Fruit fly (Drosophila melanogaster) whole organism, embryonic: ENCODE data around the gene CG14696.
A peak's percentile ranks its signal among the peaks of the same experiment; 100 is the strongest.

Experiments
- B-H2 ChIP-seq: fragments of 200-800 bp; sonication (Bioruptor generic); optimal IDR thresholded peaks from 2 replicates; lab custom pipeline; 2018; ENCODE audit warnings: missing biosample characterization, mild to moderate bottlenecking, missing genetic modification characterization
- Bgb ChIP-seq: fragments of 200-800 bp; sonication (Bioruptor generic); IDR thresholded peaks from 2 replicates; pipeline ENCODE4 v1.3.6; 2022; ENCODE audit warnings: missing biosample characterization, missing genetic modification characterization; ENCODE audit not compliant: partially characterized antibody
- CG10274 ChIP-seq: fragments of 200-800 bp; sonication (Bioruptor generic); optimal IDR thresholded peaks from 3 replicates; lab custom pipeline; 2017; ENCODE audit warnings: missing biosample characterization, mild to moderate bottlenecking, missing genetic modification characterization
- CG10565 ChIP-seq: fragments of 200-800 bp; sonication (Bioruptor generic); optimal IDR thresholded peaks from 3 replicates; lab custom pipeline; 2016; ENCODE audit warnings: missing biosample characterization, mild to moderate bottlenecking, missing genetic modification characterization
- CG12299 ChIP-seq: fragments of 200-800 bp; sonication (Bioruptor generic); optimal IDR thresholded peaks from 2 replicates; lab custom pipeline; 2018; ENCODE audit warnings: missing biosample characterization, mild to moderate bottlenecking, missing genetic modification characterization
- CG12744 ChIP-seq: fragments of 200-800 bp; sonication (Bioruptor generic); optimal IDR thresholded peaks from 2 replicates; lab custom pipeline; 2016; ENCODE audit warnings: missing biosample characterization, missing genetic modification characterization
- CG16815 ChIP-seq: fragments of 200-800 bp; sonication (Bioruptor generic); optimal IDR thresholded peaks from 3 replicates; lab custom pipeline; 2017; ENCODE audit warnings: missing biosample characterization, mild to moderate bottlenecking, missing genetic modification characterization
- CG17186 ChIP-seq: fragments of 200-800 bp; sonication (Bioruptor generic); optimal IDR thresholded peaks from 3 replicates; lab custom pipeline; 2017; ENCODE audit warnings: missing biosample characterization, missing genetic modification reagents, missing genetic modification characterization
- CG17568 ChIP-seq: fragments of 200-800 bp; sonication (Bioruptor generic); optimal IDR thresholded peaks from 2 replicates; lab custom pipeline; 2018; ENCODE audit warnings: missing biosample characterization, mild to moderate bottlenecking, missing genetic modification characterization, moderate library complexity
- CG18619 ChIP-seq: fragments of 200-800 bp; sonication (Bioruptor generic); optimal IDR thresholded peaks from 3 replicates; lab custom pipeline; 2017; ENCODE audit warnings: missing biosample characterization, mild to moderate bottlenecking, missing genetic modification characterization
- CG2889 ChIP-seq: fragments of 200-800 bp; sonication (Bioruptor generic); IDR thresholded peaks from 3 replicates; pipeline ENCODE4 v1.3.6; 2022; ENCODE audit warnings: missing biosample characterization, missing genetic modification characterization
- CG32772 ChIP-seq: fragments of 200-800 bp; sonication (Bioruptor generic); IDR thresholded peaks from 2 replicates; pipeline ENCODE4 v1.3.6; 2022; ENCODE audit warnings: missing biosample characterization, missing genetic modification characterization
- CG34422 ChIP-seq: fragments of 200-800 bp; sonication (Bioruptor generic); IDR thresholded peaks from 3 replicates; pipeline ENCODE4 v1.3.6; 2022; ENCODE audit warnings: missing biosample characterization, missing genetic modification characterization
- CG6254 ChIP-seq: fragments of 200-800 bp; sonication (Bioruptor generic); optimal IDR thresholded peaks from 3 replicates; lab custom pipeline; 2017; ENCODE audit warnings: mild to moderate bottlenecking, missing biosample characterization, missing genetic modification reagents, missing genetic modification characterization
- CG6854 ChIP-seq: fragments of 200-800 bp; sonication (Bioruptor generic); optimal IDR thresholded peaks from 3 replicates; lab custom pipeline; 2017; ENCODE audit warnings: missing biosample characterization, mild to moderate bottlenecking, missing genetic modification characterization
- CG8478 ChIP-seq: fragments of >200 bp; optimal IDR thresholded peaks from 2 replicates; lab custom pipeline; 2018
- CG8924 ChIP-seq: fragments of 200-800 bp; optimal IDR thresholded peaks from 3 replicates; lab custom pipeline; 2019; ENCODE audit warnings: missing biosample characterization, mild to moderate bottlenecking, missing genetic modification characterization, moderate library complexity
- CG9797 ChIP-seq: fragments of 200-800 bp; sonication (Bioruptor generic); optimal IDR thresholded peaks from 3 replicates; lab custom pipeline; 2018; ENCODE audit warnings: missing biosample characterization, mild to moderate bottlenecking, missing genetic modification characterization
- CrebB ChIP-seq: fragments of 200-800 bp; sonication (Bioruptor generic); optimal IDR thresholded peaks from 3 replicates; lab custom pipeline; 2018; ENCODE audit warnings: missing biosample characterization, mild to moderate bottlenecking, missing genetic modification characterization
- Dip2 ChIP-seq: fragments of 200-800 bp; sonication (Bioruptor generic); IDR thresholded peaks from 2 replicates; pipeline ENCODE4 v1.3.6; 2022; ENCODE audit warnings: missing biosample characterization, missing genetic modification characterization
- Doc3 ChIP-seq: fragments of 200-800 bp; sonication (Bioruptor generic); IDR thresholded peaks from 3 replicates; pipeline ENCODE4 v1.3.6; 2022; ENCODE audit warnings: missing biosample characterization, missing genetic modification characterization; ENCODE audit not compliant: partially characterized antibody
- Fer3 ChIP-seq: fragments of 200-800 bp; sonication (Bioruptor generic); optimal IDR thresholded peaks from 2 replicates; lab custom pipeline; 2018; ENCODE audit warnings: missing biosample characterization, mild to moderate bottlenecking, missing genetic modification characterization, moderate library complexity
- HHEX ChIP-seq: fragments of 200-800 bp; sonication (Bioruptor generic); optimal IDR thresholded peaks from 3 replicates; lab custom pipeline; 2017; ENCODE audit warnings: missing biosample characterization, mild to moderate bottlenecking, missing genetic modification characterization, missing genetic modification reagents
- HLHmδ ChIP-seq: fragments of 200-800 bp; sonication (Bioruptor generic); optimal IDR thresholded peaks from 2 replicates; lab custom pipeline; 2018; ENCODE audit warnings: missing biosample characterization, mild to moderate bottlenecking, missing genetic modification characterization, moderate library complexity
- Hmx ChIP-seq: fragments of 200-800 bp; sonication (Bioruptor generic); optimal IDR thresholded peaks from 2 replicates; lab custom pipeline; 2016; ENCODE audit warnings: missing biosample characterization, missing genetic modification characterization
- Hr39 ChIP-seq: fragments of >200 bp; optimal IDR thresholded peaks from 2 replicates; lab custom pipeline; 2017
- Myb ChIP-seq: fragments of 200-800 bp; sonication (Bioruptor generic); optimal IDR thresholded peaks from 2 replicates; lab custom pipeline; 2016; ENCODE audit warnings: missing biosample characterization, missing genetic modification characterization
- NC2α ChIP-seq: fragments of 200-800 bp; sonication (Bioruptor generic); optimal IDR thresholded peaks from 2 replicates; lab custom pipeline; 2016; ENCODE audit warnings: missing biosample characterization, missing genetic modification characterization
- TFAM ChIP-seq: fragments of 200-800 bp; sonication (Bioruptor generic); optimal IDR thresholded peaks from 2 replicates; lab custom pipeline; 2017; ENCODE audit warnings: missing biosample characterization, missing genetic modification characterization, inconsistent platforms
- Taf1 ChIP-seq: fragments of 200-800 bp; sonication (Bioruptor generic); IDR thresholded peaks from 2 replicates; pipeline ENCODE4 v1.3.6; 2022; ENCODE audit warnings: missing biosample characterization, missing genetic modification characterization
- Xrp1 ChIP-seq: fragments of 200-800 bp; sonication (Bioruptor generic); IDR thresholded peaks from 2 replicates; pipeline ENCODE4 v1.3.6; 2022; ENCODE audit warnings: missing biosample characterization, missing genetic modification characterization
- aop ChIP-seq: fragments of 200-800 bp; sonication (Bioruptor generic); IDR thresholded peaks from 2 replicates; pipeline ENCODE4 v1.3.6; 2022; ENCODE audit warnings: missing biosample characterization, missing genetic modification characterization
- chn ChIP-seq: fragments of 200-800 bp; sonication (Bioruptor generic); optimal IDR thresholded peaks from 2 replicates; lab custom pipeline; 2016; ENCODE audit warnings: missing biosample characterization, missing genetic modification characterization
- crc ChIP-seq: fragments of 200-800 bp; sonication (Bioruptor generic); optimal IDR thresholded peaks from 2 replicates; lab custom pipeline; 2016; ENCODE audit warnings: missing biosample characterization, missing genetic modification characterization
- da ChIP-seq: fragments of 200-800 bp; sonication (Bioruptor generic); optimal IDR thresholded peaks from 2 replicates; lab custom pipeline; 2016; ENCODE audit warnings: missing biosample characterization, missing genetic modification characterization
- dpn ChIP-seq, 2 experiments: fragments of 200-800 bp; sonication (Bioruptor generic); optimal IDR thresholded peaks; 3 replicates each; lab custom pipeline; 2016; ENCODE audit warnings: missing biosample characterization in 2 of 2, missing genetic modification characterization in 2 of 2
- fd96Cb ChIP-seq: fragments of 200-800 bp; sonication (Bioruptor generic); optimal IDR thresholded peaks from 2 replicates; lab custom pipeline; 2018; ENCODE audit warnings: missing biosample characterization, mild to moderate bottlenecking, missing genetic modification characterization, moderate library complexity
- fru ChIP-seq: fragments of >200 bp; optimal IDR thresholded peaks from 2 replicates; lab custom pipeline; 2017
- grau ChIP-seq: fragments of 200-800 bp; optimal IDR thresholded peaks from 3 replicates; lab custom pipeline; 2019; ENCODE audit warnings: missing biosample characterization, mild to moderate bottlenecking, missing genetic modification characterization, moderate library complexity
- hkb ChIP-seq, 2 experiments: fragments of 200-800 bp in 1 of 2; fragments of >200 bp in 1 of 2; sonication (Bioruptor generic) in 1 of 2; IDR thresholded peaks in 1 of 2; optimal IDR thresholded peaks in 1 of 2; 2 replicates each; pipeline versions ENCODE4 v1.3.6 to Lab custom; 2017 to 2022; ENCODE audit warnings: missing biosample characterization in 1 of 2, missing genetic modification characterization in 1 of 2
- ken ChIP-seq: fragments of 200-800 bp; sonication (Bioruptor generic); IDR thresholded peaks from 3 replicates; pipeline ENCODE4 v1.3.6; 2022; ENCODE audit warnings: missing biosample characterization, missing genetic modification characterization
- klu ChIP-seq: fragments of 200-800 bp; sonication (Bioruptor generic); IDR thresholded peaks from 2 replicates; pipeline ENCODE4 v1.3.6; 2022; ENCODE audit warnings: missing biosample characterization, missing genetic modification characterization
- maf-S ChIP-seq: fragments of 200-800 bp; sonication (Bioruptor generic); optimal IDR thresholded peaks from 2 replicates; lab custom pipeline; 2016; ENCODE audit warnings: missing biosample characterization, missing genetic modification characterization
- mam ChIP-seq: fragments of 200-800 bp; sonication (Bioruptor generic); optimal IDR thresholded peaks from 3 replicates; lab custom pipeline; 2016; ENCODE audit warnings: missing biosample characterization, missing genetic modification characterization
- nau ChIP-seq: fragments of 200-800 bp; sonication (Bioruptor generic); optimal IDR thresholded peaks from 3 replicates; lab custom pipeline; 2017; ENCODE audit warnings: missing biosample characterization, mild to moderate bottlenecking, missing genetic modification characterization, missing genetic modification reagents
- peb ChIP-seq: fragments of 200-800 bp; sonication (Bioruptor generic); IDR thresholded peaks from 2 replicates; pipeline ENCODE4 v1.3.6; 2022; ENCODE audit warnings: missing biosample characterization, missing genetic modification characterization
- sens-2 ChIP-seq: fragments of 200-800 bp; sonication (Bioruptor generic); IDR thresholded peaks from 2 replicates; pipeline ENCODE4 v1.3.6; 2022; ENCODE audit warnings: missing biosample characterization, missing genetic modification characterization
- ttk ChIP-seq: fragments of 200-800 bp; sonication (Bioruptor generic); IDR thresholded peaks from 2 replicates; pipeline ENCODE4 v2.1.2; 2022; ENCODE audit warnings: missing biosample characterization, missing genetic modification characterization
- tx ChIP-seq: fragments of 200-800 bp; sonication (Bioruptor generic); optimal IDR thresholded peaks from 2 replicates; lab custom pipeline; 2016; ENCODE audit warnings: missing biosample characterization, missing genetic modification characterization
- wek ChIP-seq: fragments of 200-800 bp; sonication (Bioruptor generic); optimal IDR thresholded peaks from 3 replicates; lab custom pipeline; 2018; ENCODE audit warnings: missing biosample characterization, mild to moderate bottlenecking, missing genetic modification characterization, moderate library complexity
- zen ChIP-seq: fragments of 200-800 bp; sonication (Bioruptor generic); optimal IDR thresholded peaks from 3 replicates; lab custom pipeline; 2018; ENCODE audit warnings: missing biosample characterization, mild to moderate bottlenecking, missing genetic modification characterization, moderate library complexity
- zf30C ChIP-seq: fragments of 200-800 bp; sonication (Bioruptor generic); optimal IDR thresholded peaks from 3 replicates; lab custom pipeline; 2018; ENCODE audit warnings: missing biosample characterization, mild to moderate bottlenecking, missing genetic modification characterization

Gene CG14696

DNA sequence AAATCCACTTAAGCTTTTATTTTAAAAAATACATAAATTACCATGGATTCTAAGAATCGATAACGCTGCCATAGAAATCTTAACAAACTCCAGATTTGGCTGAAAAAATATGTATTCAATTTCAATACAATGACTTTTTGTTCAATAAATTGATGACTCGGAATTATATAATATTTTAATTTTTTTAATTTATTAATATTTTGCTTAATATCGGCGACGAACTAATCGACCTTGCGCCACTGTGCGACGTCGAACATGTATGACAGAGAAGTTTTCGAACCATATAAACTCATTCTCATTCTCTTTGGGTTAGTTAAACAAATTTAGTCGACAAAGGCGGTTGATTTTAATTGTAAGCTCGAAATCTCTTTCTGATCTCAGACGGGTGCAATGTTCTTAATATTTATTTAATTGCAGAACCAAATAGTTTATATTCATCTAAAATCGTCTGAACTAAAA, 35.3 kb downstream of the CG14696 start, which contains the start of gene CG42394 (continued):
- peak; percentile 88 for TF ChIP-seq CG2889 (GFP tag; lab: Robert Waterston, UW)
- TF ChIP-seq Xrp1: peak; percentile 98
- TF ChIP-seq maf-S (GFP tag; lab: Kevin White, UChicago): peak; percentile 37
- TF ChIP-seq CG8478 (lab: Kevin White, UChicago): no peak
- no peak for TF ChIP-seq Doc3 (GFP tag; lab: Robert Waterston, UW)
- TF ChIP-seq CG6254: peak; percentile 96
- TF ChIP-seq nau (GFP tag; lab: Kevin White, UChicago): no peak
- no peak for TF ChIP-seq klu (GFP tag; lab: Robert Waterston, UW)
- peak; percentile 71 for TF ChIP-seq chn (GFP tag; lab: Kevin White, UChicago)
- TF ChIP-seq aop: peak; percentile 72
- TF ChIP-seq hkb (optimal IDR thresholded peaks at IDR 0.05; lab: Kevin White, UChicago): no peak
- TF ChIP-seq hkb (GFP tag; IDR thresholded peaks at IDR 0.05; lab: Robert Waterston, UW): peak; percentile 97
- peak; percentile 54 for TF ChIP-seq crc (GFP tag; lab: Kevin White, UChicago)
- TF ChIP-seq TFAM (GFP tag; lab: Kevin White, UChicago): peak; percentile 64
- TF ChIP-seq fd96Cb (tag; lab: Kevin White, UChicago): peak; percentile 97
- peak; percentile 4 for TF ChIP-seq Myb (GFP tag; lab: Kevin White, UChicago)
- peak; percentile 31 for TF ChIP-seq CG17186 (GFP tag; lab: Kevin White, UChicago)
- TF ChIP-seq Hr39: no peak
- peak; percentile 66 to 92 for TF ChIP-seq dpn (GFP tag; optimal IDR thresholded peaks at IDR 0.05; lab: Kevin White, UChicago)
- TF ChIP-seq CG16815 (GFP tag; lab: Kevin White, UChicago): peak; percentile 89
- TF ChIP-seq ttk: peak; percentile 88
- TF ChIP-seq Bgb: peak; percentile 30; the same call in 1 of the 2 replicates
- TF ChIP-seq fru (lab: Kevin White, UChicago): no peak
- peak; percentile 95 for TF ChIP-seq grau (tag; lab: Kevin White, UChicago)
- TF ChIP-seq CG32772 (GFP tag; lab: Robert Waterston, UW): peak; percentile 89
- peak; percentile 97 for TF ChIP-seq CG8924
- TF ChIP-seq CG10274 (GFP tag; lab: Kevin White, UChicago): peak; percentile 78
- TF ChIP-seq CG12299 (tag; lab: Kevin White, UChicago): peak; percentile 91
- no peak for TF ChIP-seq CG17568 (GFP tag; lab: Kevin White, UChicago)
- TF ChIP-seq tx (GFP tag; lab: Kevin White, UChicago): peak; percentile 17
- no peak for TF ChIP-seq B-H2
- no peak for TF ChIP-seq da (GFP tag; lab: Kevin White, UChicago)
- TF ChIP-seq CG10565 (GFP tag; lab: Kevin White, UChicago): peak; percentile 82
- TF ChIP-seq zen (tag; lab: Kevin White, UChicago): peak; percentile 97
- peak; percentile 69 for TF ChIP-seq mam (GFP tag; lab: Kevin White, UChicago)
- TF ChIP-seq CG6854 (GFP tag; lab: Kevin White, UChicago): peak; percentile 97
- peak; percentile 89 for TF ChIP-seq ken
- TF ChIP-seq CrebB (tag; lab: Kevin White, UChicago): peak; percentile 79
- peak; percentile 12 for TF ChIP-seq wek
- TF ChIP-seq CG9797: peak; percentile 25
- TF ChIP-seq CG34422 (GFP tag; lab: Robert Waterston, UW): peak; percentile 93
- TF ChIP-seq sens-2 (GFP tag; lab: Robert Waterston, UW): peak; percentile 90
- peak; percentile 43 for TF ChIP-seq CG12744 (GFP tag; lab: Kevin White, UChicago)
- TF ChIP-seq CG18619 (GFP tag; lab: Kevin White, UChicago): peak; percentile 93
- TF ChIP-seq peb (GFP tag; lab: Robert Waterston, UW): peak; percentile 78
- no peak for TF ChIP-seq Dip2 (GFP tag; lab: Robert Waterston, UW)
- peak; percentile 84 for TF ChIP-seq Taf1
- peak; percentile 2 for TF ChIP-seq zf30C (GFP tag; lab: Kevin White, UChicago)
- no peak for TF ChIP-seq HLHmδ
- peak; percentile 94 for TF ChIP-seq HHEX
- peak; percentile 95 for TF ChIP-seq Fer3 (tag; lab: Kevin White, UChicago)
- no peak for TF ChIP-seq Hmx (GFP tag; lab: Kevin White, UChicago)
- peak; percentile 15 for TF ChIP-seq NC2α (GFP tag; lab: Kevin White, UChicago)
